Fruit fly (Drosophila melanogaster) whole organism, wandering third instar larva: ENCODE measurements around the gene CG32755.

Experiments
- Abd-B ChIP-seq: fragments of >200 bp; optimal IDR thresholded peaks from 2 replicates; lab custom pipeline; 2017; ENCODE audit warnings: missing biosample characterization, missing genetic modification characterization
- GATAd ChIP-seq: sonication (Bioruptor generic); optimal IDR thresholded peaks from 2 replicates; lab custom pipeline; 2016; ENCODE audit warnings: missing biosample characterization, missing genetic modification characterization
- HLH106 ChIP-seq: fragments of 200-800 bp; optimal IDR thresholded peaks from 3 replicates; lab custom pipeline; 2019; ENCODE audit warnings: missing biosample characterization, mild to moderate bottlenecking, missing genetic modification characterization, moderate library complexity
- Hnf4 ChIP-seq: fragments of 200-800 bp; sonication (Bioruptor generic); optimal IDR thresholded peaks from 2 replicates; lab custom pipeline; 2016; ENCODE audit warnings: missing biosample characterization, mild to moderate bottlenecking, missing genetic modification characterization
- OdsH ChIP-seq: fragments of 200-800 bp; sonication (Bioruptor generic); optimal IDR thresholded peaks from 2 replicates; lab custom pipeline; 2016; ENCODE audit warnings: missing biosample characterization, mild to moderate bottlenecking, missing genetic modification characterization
- dmrt93B ChIP-seq: fragments of 200-800 bp; sonication (Bioruptor generic); optimal IDR thresholded peaks from 2 replicates; lab custom pipeline; 2018; ENCODE audit warnings: missing biosample characterization, mild to moderate bottlenecking, missing genetic modification characterization
- h ChIP-seq: fragments of 200-800 bp; sonication (Bioruptor generic); optimal IDR thresholded peaks from 3 replicates; lab custom pipeline; 2016; ENCODE audit warnings: missing biosample characterization, mild to moderate bottlenecking, missing genetic modification characterization
- pan ChIP-seq: fragments of >200 bp; optimal IDR thresholded peaks from 2 replicates; lab custom pipeline; 2017
- woc ChIP-seq: sonication (Bioruptor generic); optimal IDR thresholded peaks from 2 replicates; lab custom pipeline; 2016; ENCODE audit warnings: missing biosample characterization, mild to moderate bottlenecking, missing genetic modification characterization

DNA sequence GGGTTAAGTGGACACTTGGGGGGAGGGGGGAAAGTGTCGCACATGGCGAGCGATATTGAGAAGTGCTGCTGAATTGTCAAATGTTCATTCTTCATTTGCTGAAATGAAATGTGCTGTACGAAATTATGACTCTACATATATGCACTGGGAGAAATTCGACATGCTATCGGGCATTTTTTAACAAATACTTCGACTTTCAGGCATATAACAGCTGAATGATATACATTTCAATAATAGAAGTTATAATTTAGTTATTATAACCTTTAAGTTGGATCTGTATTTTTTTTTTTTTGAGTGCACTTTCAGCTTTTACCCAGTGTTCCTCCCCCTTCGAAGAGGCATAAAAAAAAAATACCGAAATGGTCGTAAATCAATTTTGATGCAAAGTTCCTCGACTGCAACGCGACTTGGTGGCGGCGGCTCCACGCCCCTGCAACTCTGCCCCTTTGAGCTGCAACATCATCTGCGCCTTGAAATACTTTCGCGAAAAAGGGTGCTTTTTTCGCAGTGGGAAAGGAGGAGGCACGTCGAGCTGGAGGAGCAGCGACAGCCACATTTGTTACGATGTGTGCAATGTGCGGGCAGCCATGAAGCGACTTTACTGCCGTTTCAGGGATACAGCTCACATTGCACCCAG, 23.5 kb downstream of the CG32755 start:
- TF ChIP-seq GATAd (no peak), h (GFP tag; lab: Kevin White, UChicago) (peak; percentile 72), woc (no peak), OdsH (GFP tag; lab: Kevin White, UChicago) (peak; percentile 48), pan (lab: Kevin White, UChicago) (no peak), Abd-B (GFP tag; lab: Kevin White, UChicago) (no peak), HLH106 (peak; percentile 66), Hnf4 (GFP tag; lab: Kevin White, UChicago) (peak; percentile 50), dmrt93B (peak; percentile 48)
